Worm (Caenorhabditis elegans): ENCODE results near the gene F13E6.1.
A peak's percentile ranks its signal among the peaks of the same experiment; 100 is the strongest.

Gene F13E6.1

DNA sequence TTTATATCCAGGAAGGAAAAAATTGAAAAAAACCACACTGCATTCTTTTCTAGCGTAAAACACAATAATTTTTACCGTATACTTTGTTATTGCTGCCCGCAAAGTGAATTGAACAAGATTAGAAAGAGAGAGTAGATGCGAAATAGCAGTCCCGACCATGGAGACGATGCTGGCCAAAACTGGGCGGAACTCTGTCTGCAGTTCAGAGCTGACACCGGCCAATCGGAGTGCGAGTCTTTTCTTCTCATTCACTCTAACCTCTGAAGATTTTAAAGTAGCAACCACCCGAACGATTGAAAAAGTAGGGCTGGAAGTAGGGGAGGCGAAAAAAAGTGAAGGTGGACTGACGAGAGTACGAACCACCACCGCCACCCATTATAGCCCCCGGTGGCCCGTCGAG, 20.3 kb downstream of the F13E6.1 start:
- TF ChIP-seq blmp-1 (tag; optimal IDR thresholded peaks at IDR 0.05; ENCODE audit: insufficient read depth) (peak; percentile 52), lsy-2 (tag; optimal IDR thresholded peaks at IDR 0.05) (peak in 1 of 2 experiments; percentile 30), lin-11 (tag; optimal IDR thresholded peaks at IDR 0.05) (peak; percentile 24), R02D3.7 (tag; optimal IDR thresholded peaks at IDR 0.05) (no peak)

DNA sequence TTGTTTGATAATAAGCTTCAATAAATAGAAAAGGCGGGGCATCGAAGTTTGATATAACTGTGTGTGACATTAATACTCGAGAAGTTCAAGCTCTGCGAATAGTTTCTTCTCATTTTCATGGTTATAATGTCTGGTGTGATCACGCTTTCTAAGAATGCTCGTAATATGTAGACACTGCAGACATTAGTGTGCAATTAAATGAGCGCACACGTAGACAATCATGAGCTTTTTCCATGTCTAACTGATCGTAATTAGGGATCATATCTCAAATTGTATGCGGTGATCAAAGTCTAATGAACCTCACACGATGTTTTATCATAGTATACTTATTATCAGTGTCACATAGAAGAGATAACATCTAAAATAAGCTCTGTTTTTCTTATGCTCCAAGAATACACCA, 26.8 kb downstream of the F13E6.1 start:
- no peak for TF ChIP-seq sma-3 (GFP tag; optimal IDR thresholded peaks at IDR 0.05)
- no peak for TF ChIP-seq F13H6.1 (tag; optimal IDR thresholded peaks at IDR 0.05)
- TF ChIP-seq skn-1 (tag; optimal IDR thresholded peaks at IDR 0.05) = no peak
- TF ChIP-seq elt-1 (tag; optimal IDR thresholded peaks at IDR 0.05) = no peak
- no peak for TF ChIP-seq dmd-4 (tag; optimal IDR thresholded peaks at IDR 0.05)
- TF ChIP-seq aly-2 (tag; optimal IDR thresholded peaks at IDR 0.05) = no peak
- no peak for TF ChIP-seq mdl-1 (tag; optimal IDR thresholded peaks at IDR 0.05)
- no peak for TF ChIP-seq R02D3.7 (tag; optimal IDR thresholded peaks at IDR 0.05)
- TF ChIP-seq zag-1 (tag; optimal IDR thresholded peaks at IDR 0.05) = no peak

- TF ChIP-seq F13H6.1 (tag; optimal IDR thresholded peaks at IDR 0.05) (no peak), blmp-1 (tag; optimal IDR thresholded peaks at IDR 0.05; ENCODE audit: insufficient read depth) (peak; percentile 28), ceh-16 (tag; optimal IDR thresholded peaks at IDR 0.05) (peak; percentile 70), egl-27 (tag; optimal IDR thresholded peaks at IDR 0.05) (no peak), fos-1 (tag; optimal IDR thresholded peaks at IDR 0.05) (peak; percentile 0), crh-2 (tag; optimal IDR thresholded peaks at IDR 0.05) (peak; percentile 13), nhr-25 (tag; optimal IDR thresholded peaks at IDR 0.05) (peak; percentile 48), nhr-21 (tag; optimal IDR thresholded peaks at IDR 0.05) (peak; percentile 4), sma-3 (GFP tag; optimal IDR thresholded peaks at IDR 0.05) (peak; percentile 40), sma-9 (GFP tag; optimal IDR thresholded peaks at IDR 0.05) (peak; percentile 14), sma-9 (tag; optimal IDR thresholded peaks at IDR 0.05) (no peak)
Measured at ce11 chrX:10647590-10648105, 29.3 kb downstream of the F13E6.1 start.

DNA sequence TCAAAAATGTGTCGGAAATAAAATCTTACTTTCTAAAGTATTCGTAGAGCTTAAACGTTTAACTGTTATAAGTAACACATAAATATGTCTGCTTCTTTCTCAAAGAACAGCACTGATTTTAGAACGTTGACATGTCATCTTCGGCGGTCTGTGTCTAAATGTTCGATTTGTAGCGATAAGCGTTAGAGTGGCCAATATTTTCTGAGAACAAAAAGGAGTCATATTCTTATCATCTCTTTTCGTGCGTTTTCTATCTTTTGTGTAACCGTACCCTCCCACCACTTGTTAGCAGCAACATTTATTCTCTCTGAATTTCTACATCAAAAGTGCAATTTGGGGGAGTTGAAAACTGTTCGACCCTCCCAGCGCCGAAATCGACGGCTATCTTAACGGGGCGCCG, 31.8 kb downstream of the F13E6.1 start:
- TF ChIP-seq unc-62 (GFP tag; optimal IDR thresholded peaks at IDR 0.05) = no peak
- no peak for TF ChIP-seq peb-1 (tag; optimal IDR thresholded peaks at IDR 0.05)
- no peak for TF ChIP-seq alr-1 (tag; optimal IDR thresholded peaks at IDR 0.05)
- peak; percentile 18 for TF ChIP-seq nhr-21 (tag; optimal IDR thresholded peaks at IDR 0.05)
- TF ChIP-seq ZK546.5 (tag; optimal IDR thresholded peaks at IDR 0.05) = no peak
- TF ChIP-seq fos-1 (tag; optimal IDR thresholded peaks at IDR 0.05) = peak; percentile 77

DNA sequence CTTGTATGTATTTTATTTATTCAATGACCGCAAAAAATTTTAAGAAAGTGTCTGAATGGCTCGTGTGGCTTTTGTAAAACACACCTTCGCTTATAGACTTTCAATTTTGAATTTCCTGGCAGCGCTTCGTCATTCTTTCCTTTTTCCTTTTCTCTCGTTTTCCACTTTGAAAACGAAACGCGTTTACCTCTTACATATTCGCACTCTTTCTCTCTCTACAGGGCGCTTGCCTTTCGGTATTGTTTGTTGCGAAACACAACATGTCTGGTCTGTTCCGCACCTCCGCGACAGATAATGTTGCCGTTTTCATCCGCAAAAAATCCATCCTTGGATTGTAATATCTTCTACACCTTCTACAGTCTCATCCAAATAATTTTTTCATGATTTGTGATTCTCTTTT, 36.3 kb downstream of the F13E6.1 start:
- TF ChIP-seq blmp-1 (tag; optimal IDR thresholded peaks at IDR 0.05; ENCODE audit: insufficient read depth) = peak; percentile 65
- no peak for TF ChIP-seq nhr-237 (tag; optimal IDR thresholded peaks at IDR 0.05)
- TF ChIP-seq nhr-21 (tag; optimal IDR thresholded peaks at IDR 0.05) = peak; percentile 16
- TF ChIP-seq nhr-129 (tag; optimal IDR thresholded peaks at IDR 0.05) = no peak
- TF ChIP-seq unc-55 (GFP tag; optimal IDR thresholded peaks at IDR 0.05) = peak; percentile 35

ce11 chrX:10639403-10639812, 37.5 kb downstream of the F13E6.1 start:
- TF ChIP-seq lin-11 (tag; optimal IDR thresholded peaks at IDR 0.05) = no peak
- peak; percentile 33 for TF ChIP-seq C34F6.9 (tag; optimal IDR thresholded peaks at IDR 0.05)
- TF ChIP-seq egl-27 (tag; optimal IDR thresholded peaks at IDR 0.05) = peak; percentile 36
- TF ChIP-seq blmp-1 (tag; optimal IDR thresholded peaks at IDR 0.05; ENCODE audit: insufficient read depth) = peak; percentile 63
- TF ChIP-seq ztf-11 (tag; optimal IDR thresholded peaks at IDR 0.05) = no peak
- no peak for TF ChIP-seq nhr-10 (tag; optimal IDR thresholded peaks at IDR 0.05)
- TF ChIP-seq sem-4 (tag; optimal IDR thresholded peaks at IDR 0.05) = no peak
- TF ChIP-seq crh-2 (tag; optimal IDR thresholded peaks at IDR 0.05) = peak; percentile 42
- no peak for TF ChIP-seq ceh-82 (tag; optimal IDR thresholded peaks at IDR 0.05)
- peak; percentile 90 for TF ChIP-seq fos-1 (tag; optimal IDR thresholded peaks at IDR 0.05)
- no peak for TF ChIP-seq mdl-1 (tag; optimal IDR thresholded peaks at IDR 0.05)
- TF ChIP-seq nhr-25 (tag; optimal IDR thresholded peaks at IDR 0.05) = no peak
- TF ChIP-seq aly-2 (tag; optimal IDR thresholded peaks at IDR 0.05) = no peak
- no peak for TF ChIP-seq ZK546.5 (tag; optimal IDR thresholded peaks at IDR 0.05)
- TF ChIP-seq lin-39 (tag; optimal IDR thresholded peaks at IDR 0.05) = no peak
- no peak for TF ChIP-seq gmeb-1 (tag; optimal IDR thresholded peaks at IDR 0.05)
- no peak for TF ChIP-seq dmd-4 (tag; optimal IDR thresholded peaks at IDR 0.05)
- no peak for TF ChIP-seq unc-62 (GFP tag; optimal IDR thresholded peaks at IDR 0.05)
- peak; percentile 21 for TF ChIP-seq sma-3 (GFP tag; optimal IDR thresholded peaks at IDR 0.05)
- TF ChIP-seq nhr-237 (tag; optimal IDR thresholded peaks at IDR 0.05) = no peak
- no peak for TF ChIP-seq lin-13 (GFP tag; optimal IDR thresholded peaks at IDR 0.05)
- TF ChIP-seq F13H6.1 (tag; optimal IDR thresholded peaks at IDR 0.05) = peak; percentile 35
- TF ChIP-seq elt-3 (tag; optimal IDR thresholded peaks at IDR 0.05) = no peak
- no peak for TF ChIP-seq nhr-21 (tag; optimal IDR thresholded peaks at IDR 0.05)
- no peak for TF ChIP-seq peb-1 (tag; optimal IDR thresholded peaks at IDR 0.05)
- no peak for TF ChIP-seq snpc-4 (tag; optimal IDR thresholded peaks at IDR 0.05)
- TF ChIP-seq R02D3.7 (tag; optimal IDR thresholded peaks at IDR 0.05) = no peak
- no peak for TF ChIP-seq Y55F3AM.14 (GFP tag; optimal IDR thresholded peaks at IDR 0.05)

Measured in whole organism, L2 larva.